Worm (Caenorhabditis elegans) whole organism, L4/young adult: Measurements from ENCODE around the gene srv-13.

Experiments
- W03F9.2 ChIP-seq: fragments of 150-350 bp; optimal IDR thresholded peaks from 2 replicates; lab custom pipeline; 2014; ENCODE audit warnings: missing biosample characterization, missing genetic modification characterization
- dao-5 ChIP-seq: sonication (generic microtip); optimal IDR thresholded peaks from 2 replicates; lab custom pipeline; 2016; ENCODE audit warnings: missing genotype, missing genetic modification characterization, moderate library complexity, missing compliant biosample characterization
- him-1 ChIP-seq: sonication (generic microtip); optimal IDR thresholded peaks from 2 replicates; lab custom pipeline; 2016; ENCODE audit warnings: missing genotype, missing genetic modification reagents, missing genetic modification characterization, missing compliant biosample characterization

- TF ChIP-seq him-1 (tag; lab: Kevin White, UChicago) (no peak), W03F9.2 (tag; lab: Kevin White, UChicago) (no peak), dao-5 (tag; lab: Kevin White, UChicago) (no peak)
Measured at ce11 chrIV:6366032-6366431, 38.9 kb upstream of the srv-13 start.
